Worm (Caenorhabditis elegans) whole organism, L1 larva: Measurements from ENCODE around the gene C04C11.25.

Source experiments
- alr-1 ChIP-seq: fragments of 200-800 bp; sonication (Bioruptor generic); optimal IDR thresholded peaks from 2 replicates; lab custom pipeline; 2018; ENCODE audit warnings: borderline replicate concordance, mild to moderate bottlenecking, missing genetic modification characterization, missing compliant biosample characterization
- aly-2 ChIP-seq: fragments of 150-350 bp; optimal IDR thresholded peaks from 2 replicates; lab custom pipeline; 2014; ENCODE audit warnings: missing biosample characterization, missing genetic modification characterization
- lin-14 ChIP-seq: fragments of 200-800 bp; sonication (Bioruptor generic); optimal IDR thresholded peaks from 2 replicates; lab custom pipeline; 2018; ENCODE audit warnings: mild to moderate bottlenecking, missing genetic modification characterization, moderate library complexity, missing compliant biosample characterization
- lin-15B ChIP-seq: fragments of 150-350 bp; sonication (generic microtip); optimal IDR thresholded peaks from 3 replicates; lab custom pipeline; 2014; ENCODE audit warnings: missing biosample characterization, missing genetic modification characterization
- lir-3 ChIP-seq: sonication (generic microtip); optimal IDR thresholded peaks from 2 replicates; lab custom pipeline; 2016; ENCODE audit warnings: mild to moderate bottlenecking, missing genetic modification characterization, moderate library complexity, missing compliant biosample characterization; ENCODE audit not compliant: poor library complexity
- tlp-1 ChIP-seq: fragments of 150-350 bp; optimal IDR thresholded peaks from 2 replicates; lab custom pipeline; 2014; ENCODE audit warnings: missing biosample characterization, missing genetic modification characterization
- unc-98 ChIP-seq: fragments of 200-800 bp; sonication (Bioruptor generic); IDR thresholded peaks from 2 replicates; pipeline ENCODE4 v1.3.6; 2022; ENCODE audit warnings: missing genetic modification characterization, missing compliant biosample characterization
- ztf-4 ChIP-seq: fragments of 150-350 bp; optimal IDR thresholded peaks from 2 replicates; lab custom pipeline; 2014; ENCODE audit warnings: missing biosample characterization, missing genetic modification characterization

- TF ChIP-seq unc-98 (GFP tag; lab: Robert Waterston, UW), result no peak
- no peak for TF ChIP-seq lir-3 (tag; lab: Kevin White, UChicago)
- TF ChIP-seq ztf-4 (tag; lab: Kevin White, UChicago), result no peak
- no peak for TF ChIP-seq tlp-1 (tag; lab: Kevin White, UChicago)
- TF ChIP-seq lin-15B, result no peak
- no peak for TF ChIP-seq alr-1 (tag; lab: Kevin White, UChicago)
- TF ChIP-seq aly-2, result no peak
- TF ChIP-seq lin-14 (GFP tag; lab: Kevin White, UChicago), result no peak
Measured at ce11 chrX:13995803-13996388, 19.4 kb downstream of the C04C11.25 start, which contains the start of the genes C31E10.5 and C31E10.6.
